Worm (Caenorhabditis elegans) whole organism, mixed stage, embryonic: ENCODE data around the gene K02C4.5.

ENCODE experiments used
- M03D4.4 ChIP-seq: sonication (generic microtip); optimal IDR thresholded peaks from 2 replicates; lab custom pipeline; 2017; ENCODE audit warnings: mild to moderate bottlenecking, missing genetic modification characterization, missing compliant biosample characterization
- bed-3 ChIP-seq: fragments of 200-800 bp; sonication (Bioruptor generic); optimal IDR thresholded peaks from 3 replicates; lab custom pipeline; 2018; ENCODE audit warnings: mild to moderate bottlenecking, missing genetic modification characterization, moderate library complexity, missing compliant biosample characterization
- blmp-1 ChIP-seq: fragments of 150-350 bp; optimal IDR thresholded peaks from 2 replicates; lab custom pipeline; 2014; ENCODE audit warnings: missing biosample characterization, missing genetic modification characterization
- ceh-39 ChIP-seq: fragments of 150-350 bp; optimal IDR thresholded peaks from 2 replicates; lab custom pipeline; 2014; ENCODE audit warnings: missing biosample characterization, missing genetic modification characterization
- ceh-43 ChIP-seq: fragments of 200-800 bp; sonication (Bioruptor generic); optimal IDR thresholded peaks from 2 replicates; lab custom pipeline; 2018; ENCODE audit warnings: mild to moderate bottlenecking, missing genetic modification characterization, moderate library complexity, missing compliant biosample characterization
- ceh-83 ChIP-seq: fragments of 200-800 bp; sonication (Bioruptor generic); optimal IDR thresholded peaks from 2 replicates; lab custom pipeline; 2018; ENCODE audit warnings: mild to moderate bottlenecking, missing genetic modification characterization, missing compliant biosample characterization
- ces-1 ChIP-seq: fragments of 150-350 bp; optimal IDR thresholded peaks from 2 replicates; lab custom pipeline; 2014; ENCODE audit warnings: missing biosample characterization, missing genetic modification reagents, missing genetic modification characterization
- cnd-1 ChIP-seq: fragments of 200-800 bp; sonication (Bioruptor generic); optimal IDR thresholded peaks from 2 replicates; lab custom pipeline; 2018; ENCODE audit warnings: mild to moderate bottlenecking, missing genetic modification characterization, missing compliant biosample characterization
- drap-1 ChIP-seq: fragments of 200-800 bp; sonication (Bioruptor generic); optimal IDR thresholded peaks from 3 replicates; lab custom pipeline; 2018; ENCODE audit warnings: mild to moderate bottlenecking, missing genetic modification characterization, missing compliant biosample characterization
- elt-1 ChIP-seq: sonication (generic microtip); optimal IDR thresholded peaks from 2 replicates; lab custom pipeline; 2017; ENCODE audit warnings: missing genetic modification characterization, mild to moderate bottlenecking, missing compliant biosample characterization, antibody characterized with exemption, moderate library complexity, borderline replicate concordance; ENCODE audit not compliant: insufficient read depth
- elt-3 ChIP-seq: fragments of 150-350 bp; optimal IDR thresholded peaks from 2 replicates; lab custom pipeline; 2014; ENCODE audit warnings: missing biosample characterization, missing genetic modification characterization
- flh-1 ChIP-seq: fragments of 200-800 bp; sonication (Bioruptor generic); optimal IDR thresholded peaks from 2 replicates; lab custom pipeline; 2018; ENCODE audit warnings: mild to moderate bottlenecking, missing genetic modification characterization, moderate library complexity, missing compliant biosample characterization
- ham-2 ChIP-seq: fragments of 200-800 bp; sonication (Bioruptor generic); optimal IDR thresholded peaks from 2 replicates; lab custom pipeline; 2018; ENCODE audit warnings: mild to moderate bottlenecking, missing genetic modification characterization, missing compliant biosample characterization
- hlh-1 ChIP-seq: fragments of 150-350 bp; optimal IDR thresholded peaks from 2 replicates; lab custom pipeline; 2014; ENCODE audit warnings: missing biosample characterization, missing genetic modification reagents, missing genetic modification characterization
- lin-13 ChIP-seq: fragments of 150-350 bp; optimal IDR thresholded peaks from 2 replicates; lab custom pipeline; 2014; ENCODE audit warnings: missing biosample characterization, missing genetic modification characterization
- lsy-2 ChIP-seq: fragments of 150-350 bp; optimal IDR thresholded peaks from 2 replicates; lab custom pipeline; 2014; ENCODE audit warnings: missing biosample characterization, missing genetic modification characterization
- mep-1 ChIP-seq: fragments of 150-350 bp; optimal IDR thresholded peaks from 2 replicates; lab custom pipeline; 2017; ENCODE audit warnings: missing biosample characterization, missing genetic modification reagents, missing genetic modification characterization, inconsistent platforms
- mls-2 ChIP-seq: sonication (generic microtip); optimal IDR thresholded peaks from 2 replicates; lab custom pipeline; 2016; ENCODE audit warnings: mild to moderate bottlenecking, missing genetic modification characterization, moderate library complexity, missing compliant biosample characterization
- nhr-12 ChIP-seq: fragments of 150-350 bp; optimal IDR thresholded peaks from 2 replicates; lab custom pipeline; 2014; ENCODE audit warnings: missing biosample characterization, missing genetic modification characterization
- nhr-2 ChIP-seq: fragments of 150-350 bp; optimal IDR thresholded peaks from 2 replicates; lab custom pipeline; 2014; ENCODE audit warnings: missing biosample characterization, missing genetic modification characterization
- nhr-237 ChIP-seq: fragments of 150-350 bp; optimal IDR thresholded peaks from 2 replicates; lab custom pipeline; 2014; ENCODE audit warnings: missing biosample characterization, missing genetic modification characterization
- nhr-28 ChIP-seq: fragments of 150-350 bp; optimal IDR thresholded peaks from 2 replicates; lab custom pipeline; 2014; ENCODE audit warnings: missing biosample characterization, missing genetic modification characterization
- nhr-76 ChIP-seq: sonication (generic microtip); optimal IDR thresholded peaks from 2 replicates; lab custom pipeline; 2017; ENCODE audit warnings: missing biosample characterization, missing genetic modification characterization
- pha-4 ChIP-seq: fragments of 150-350 bp; optimal IDR thresholded peaks from 2 replicates; lab custom pipeline; 2018; ENCODE audit warnings: missing biosample characterization, missing genetic modification reagents, missing genetic modification characterization
- sem-2 ChIP-seq: fragments of 200-800 bp; sonication (Bioruptor generic); optimal IDR thresholded peaks from 2 replicates; lab custom pipeline; 2018; ENCODE audit warnings: mild to moderate bottlenecking, missing genetic modification characterization, missing compliant biosample characterization
- snpc-4 ChIP-seq: fragments of 150-350 bp; optimal IDR thresholded peaks from 2 replicates; lab custom pipeline; 2014; ENCODE audit warnings: missing biosample characterization, missing genetic modification characterization
- sptf-1 ChIP-seq: sonication (generic microtip); optimal IDR thresholded peaks from 2 replicates; lab custom pipeline; 2017; ENCODE audit warnings: mild to moderate bottlenecking, missing genetic modification characterization, moderate library complexity, missing compliant biosample characterization
- tbx-8 ChIP-seq: fragments of 200-800 bp; sonication (Bioruptor generic); optimal IDR thresholded peaks from 2 replicates; lab custom pipeline; 2018; ENCODE audit warnings: mild to moderate bottlenecking, missing genetic modification characterization, moderate library complexity, missing compliant biosample characterization
- unc-120 ChIP-seq: sonication (generic microtip); optimal IDR thresholded peaks from 2 replicates; lab custom pipeline; 2017; ENCODE audit warnings: missing genetic modification characterization, missing compliant biosample characterization; ENCODE audit not compliant: poor library complexity, severe bottlenecking
- unc-39 ChIP-seq: fragments of 150-350 bp; optimal IDR thresholded peaks from 2 replicates; lab custom pipeline; 2014; ENCODE audit warnings: missing biosample characterization, missing genetic modification characterization
- unc-62 ChIP-seq: fragments of 150-350 bp; optimal IDR thresholded peaks from 2 replicates; lab custom pipeline; 2014; ENCODE audit warnings: missing biosample characterization, missing genetic modification reagents, missing genetic modification characterization
- zip-8 ChIP-seq: fragments of 150-350 bp; optimal IDR thresholded peaks from 2 replicates; lab custom pipeline; 2014; ENCODE audit warnings: missing biosample characterization, missing genetic modification characterization
- ztf-11 ChIP-seq: fragments of 150-350 bp; optimal IDR thresholded peaks from 2 replicates; lab custom pipeline; 2014; ENCODE audit warnings: missing biosample characterization, missing genetic modification characterization

Gene K02C4.5

ce11 chrII:8078041-8078440, at the start of gene K02C4.5:
K02C4.5 (plus strand) TSS chrII:8078435.
- no peak for TF ChIP-seq mep-1
- TF ChIP-seq ham-2 (GFP tag; lab: Kevin White, UChicago), result no peak
- TF ChIP-seq hlh-1, result no peak
- no peak for TF ChIP-seq unc-62
- TF ChIP-seq pha-4, result no peak
- TF ChIP-seq ceh-39, result no peak
- TF ChIP-seq, all 35 proteins: peak for 0

ce11 chrII:8028730-8029129, 49.5 kb upstream of the K02C4.5 start:
- TF ChIP-seq mep-1, result no peak
- TF ChIP-seq bed-3, result no peak
- no peak for TF ChIP-seq flh-1 (GFP tag; lab: Kevin White, UChicago)
- no peak for TF ChIP-seq snpc-4 (tag; lab: Kevin White, UChicago)

- TF ChIP-seq zip-8 (no peak), lin-13 (no peak), sptf-1 (tag; lab: Kevin White, UChicago) (no peak), mep-1 (no peak), tbx-8 (GFP tag; lab: Kevin White, UChicago) (no peak), pha-4 (no peak), elt-3 (no peak), unc-62 (no peak), bed-3 (no peak)
Measured at ce11 chrII:8032657-8033056, 45.6 kb upstream of the K02C4.5 start, which contains the start of gene nrf-6. nrf-6 (minus strand) TSS chrII:8032708.

ce11 chrII:8034008-8034407, 44.2 kb upstream of the K02C4.5 start:
- TF ChIP-seq ceh-83 (GFP tag; lab: Kevin White, UChicago) (peak; percentile 7), ceh-43 (GFP tag; lab: Kevin White, UChicago) (no peak)

- TF ChIP-seq lin-13 (no peak), drap-1 (GFP tag; lab: Kevin White, UChicago) (no peak), nhr-76 (no peak), flh-1 (GFP tag; lab: Kevin White, UChicago) (no peak), bed-3 (no peak), ham-2 (GFP tag; lab: Kevin White, UChicago) (no peak), mep-1 (no peak), elt-3 (no peak), hlh-1 (no peak), unc-39 (tag; lab: Kevin White, UChicago) (no peak), ceh-43 (GFP tag; lab: Kevin White, UChicago) (no peak), ztf-11 (tag; lab: Kevin White, UChicago) (no peak), elt-1 (tag; lab: Kevin White, UChicago) (no peak), ceh-39 (no peak), unc-120 (tag; lab: Kevin White, UChicago) (no peak), nhr-237 (tag; lab: Kevin White, UChicago) (no peak), mls-2 (tag; lab: Kevin White, UChicago) (no peak), blmp-1 (tag; lab: Kevin White, UChicago) (no peak), nhr-28 (no peak), cnd-1 (tag; lab: Kevin White, UChicago) (no peak)
Measured at ce11 chrII:8034617-8035016, 43.6 kb upstream of the K02C4.5 start.

ce11 chrII:8035667-8036066, 42.6 kb upstream of the K02C4.5 start, which contains the start of gene sap-49:
sap-49 (minus strand) TSS chrII:8035767.
- TF ChIP-seq snpc-4 (tag; lab: Kevin White, UChicago) (no peak), sptf-1 (tag; lab: Kevin White, UChicago) (no peak), nhr-2 (tag; lab: Kevin White, UChicago) (no peak), lin-13 (no peak)

- no peak for TF ChIP-seq M03D4.4 (tag; lab: Kevin White, UChicago)
- no peak for TF ChIP-seq nhr-12 (tag; lab: Kevin White, UChicago)
- no peak for TF ChIP-seq tbx-8 (GFP tag; lab: Kevin White, UChicago)
- no peak for TF ChIP-seq mep-1
- no peak for TF ChIP-seq unc-39 (tag; lab: Kevin White, UChicago)
- no peak for TF ChIP-seq lsy-2 (tag; lab: Kevin White, UChicago)
- TF ChIP-seq ces-1 (GFP tag; lab: Kevin White, UChicago), result no peak
- TF ChIP-seq pha-4, result no peak
- no peak for TF ChIP-seq hlh-1
- no peak for TF ChIP-seq nhr-237 (tag; lab: Kevin White, UChicago)
- TF ChIP-seq sem-2 (GFP tag; lab: Kevin White, UChicago), result no peak
- TF ChIP-seq ceh-39, result no peak
- TF ChIP-seq drap-1 (GFP tag; lab: Kevin White, UChicago), result no peak
- TF ChIP-seq blmp-1 (tag; lab: Kevin White, UChicago), result no peak
- TF ChIP-seq snpc-4 (tag; lab: Kevin White, UChicago), result no peak
- TF ChIP-seq elt-1 (tag; lab: Kevin White, UChicago), result no peak
Measured at ce11 chrII:8037246-8037645, 41.0 kb upstream of the K02C4.5 start, which contains the start of gene arp-6. arp-6 (minus strand) TSS chrII:8037346.
